Comparison of ENCODE assay signal across 4 fruit fly cellular contexts in genomic region chr3L:11528397-11528923, dm6.
A peak's percentile ranks its signal among the peaks of the same experiment; 100 is the strongest.
TF ChIP-seq lines count a peak whose summit lies in the region.

No protein-coding gene starts in this region.

- TF ChIP-seq CTCF in whole organism, embryonic (GFP tag; optimal IDR thresholded peaks at IDR 0.05; lab: Kevin White, UChicago) = no peak

TF ChIP-seq in whole organism, adult, 20 proteins besides CTCF, POLR2A, EP300 and RAD21:
- TF ChIP-seq Hr96 (GFP tag; optimal IDR thresholded peaks at IDR 0.05; lab: Kevin White, UChicago) (no peak), cnc (optimal IDR thresholded peaks at IDR 0.05; lab: Kevin White, UChicago) (no peak), tj (GFP tag; optimal IDR thresholded peaks at IDR 0.05; lab: Kevin White, UChicago) (no peak), Clk (GFP tag; optimal IDR thresholded peaks at IDR 0.05; lab: Kevin White, UChicago) (no peak), CG11617 (GFP tag; optimal IDR thresholded peaks at IDR 0.05; lab: Kevin White, UChicago) (no peak), ovo (GFP tag; optimal IDR thresholded peaks at IDR 0.05; lab: Kevin White, UChicago) (peak; percentile 38), Mnt (GFP tag; optimal IDR thresholded peaks at IDR 0.05; lab: Kevin White, UChicago) (peak; percentile 33), CG33017 (tag; optimal IDR thresholded peaks at IDR 0.05; lab: Kevin White, UChicago) (peak; percentile 8), CG7101 (tag; optimal IDR thresholded peaks at IDR 0.05; lab: Kevin White, UChicago) (peak; percentile 37), toe (GFP tag; optimal IDR thresholded peaks at IDR 0.05; lab: Kevin White, UChicago) (no peak), Crg-1 (GFP tag; optimal IDR thresholded peaks at IDR 0.05; lab: Kevin White, UChicago) (peak; percentile 39), cic (GFP tag; optimal IDR thresholded peaks at IDR 0.05; lab: Kevin White, UChicago) (peak; percentile 57), bab1 (GFP tag; optimal IDR thresholded peaks at IDR 0.05; lab: Kevin White, UChicago) (no peak), CG14711 (tag; optimal IDR thresholded peaks at IDR 0.05; lab: Kevin White, UChicago) (no peak), pad (GFP tag; optimal IDR thresholded peaks at IDR 0.05; lab: Kevin White, UChicago) (no peak), kay (GFP tag; lab: Kevin White, UChicago; ENCODE audit: borderline replicate concordance) (no peak), CG12768 (GFP tag; optimal IDR thresholded peaks at IDR 0.05; lab: Kevin White, UChicago) (peak; percentile 46), CG5204 (GFP tag; optimal IDR thresholded peaks at IDR 0.05; lab: Kevin White, UChicago) (no peak), CG1620 (GFP tag; optimal IDR thresholded peaks at IDR 0.05; lab: Kevin White, UChicago) (no peak), CG7045 (GFP tag; optimal IDR thresholded peaks at IDR 0.05; lab: Kevin White, UChicago) (peak; percentile 53)
TF ChIP-seq in whole organism, adult: peak in this region for 8.

TF ChIP-seq in whole organism, embryonic, 481 proteins besides CTCF, POLR2A, EP300 and RAD21 (continues in another document):
- TF ChIP-seq Eip74EF (GFP tag; optimal IDR thresholded peaks at IDR 0.05; lab: Kevin White, UChicago) (peak in 1 of 2 experiments; percentile 29), Fer3 (tag; optimal IDR thresholded peaks at IDR 0.05; lab: Kevin White, UChicago) (peak; percentile 33), tin (GFP tag; optimal IDR thresholded peaks at IDR 0.05; lab: Kevin White, UChicago) (no peak), ATbp (GFP tag; optimal IDR thresholded peaks at IDR 0.05; lab: Kevin White, UChicago) (peak; percentile 61), CG6765 (GFP tag; optimal IDR thresholded peaks at IDR 0.05; lab: Kevin White, UChicago) (peak; percentile 51), CG4328 (GFP tag; optimal IDR thresholded peaks at IDR 0.05; lab: Kevin White, UChicago) (peak; percentile 18), br (optimal IDR thresholded peaks at IDR 0.05; lab: Kevin White, UChicago) (no peak), fd3F (GFP tag; optimal IDR thresholded peaks at IDR 0.05; lab: Kevin White, UChicago) (peak; percentile 39), Nf-YC (tag; optimal IDR thresholded peaks at IDR 0.05; lab: Kevin White, UChicago) (peak; percentile 12), CG9437 (GFP tag; optimal IDR thresholded peaks at IDR 0.05; lab: Kevin White, UChicago) (no peak), Dip2 (GFP tag; IDR thresholded peaks at IDR 0.05; lab: Robert Waterston, UW) (no peak), nau (GFP tag; optimal IDR thresholded peaks at IDR 0.05; lab: Kevin White, UChicago) (peak; percentile 23), nerfin-1 (tag; optimal IDR thresholded peaks at IDR 0.05; lab: Kevin White, UChicago) (no peak), Rfx (GFP tag; IDR thresholded peaks at IDR 0.05; lab: Robert Waterston, UW) (peak; percentile 39; the same call in 1 of the 2 replicates), GATAe (GFP tag; conservative IDR thresholded peaks at IDR 0.05; lab: Robert Waterston, UW) (peak; percentile 45; the same call in 1 of the 2 replicates), phol (tag; optimal IDR thresholded peaks at IDR 0.05; lab: Kevin White, UChicago) (no peak), C15 (GFP tag; IDR thresholded peaks at IDR 0.05; lab: Robert Waterston, UW) (no peak), CG7556 (GFP tag; optimal IDR thresholded peaks at IDR 0.05; lab: Kevin White, UChicago) (peak; percentile 5), Nf-YB (GFP tag; optimal IDR thresholded peaks at IDR 0.05; lab: Kevin White, UChicago) (no peak), CG7987 (GFP tag; optimal IDR thresholded peaks at IDR 0.05; lab: Kevin White, UChicago) (peak; percentile 73), ash1 (GFP tag; optimal IDR thresholded peaks at IDR 0.05; lab: Kevin White, UChicago) (no peak), Trl (optimal IDR thresholded peaks at IDR 0.05; lab: Kevin White, UChicago) (no peak), Trl (GFP tag; optimal IDR thresholded peaks at IDR 0.05; lab: Kevin White, UChicago) (no peak), CG3163 (GFP tag; optimal IDR thresholded peaks at IDR 0.05; lab: Kevin White, UChicago) (no peak), Med (GFP tag; lab: Kevin White, UChicago) (peak; percentile 32)

TF ChIP-seq in whole organism, prepupa, 60 proteins besides CTCF, POLR2A, EP300 and RAD21:
- TF ChIP-seq vri (GFP tag; optimal IDR thresholded peaks at IDR 0.05; lab: Kevin White, UChicago) (peak; percentile 60), svp (GFP tag; lab: Kevin White, UChicago) (no peak), esn (GFP tag; optimal IDR thresholded peaks at IDR 0.05; lab: Kevin White, UChicago) (no peak), fkh (GFP tag; optimal IDR thresholded peaks at IDR 0.05; lab: Kevin White, UChicago) (peak; percentile 90), Eip78C (GFP tag; lab: Kevin White, UChicago) (peak; percentile 33), CG32006 (GFP tag; optimal IDR thresholded peaks at IDR 0.05; lab: Kevin White, UChicago) (no peak), CG15336 (GFP tag; IDR thresholded peaks at IDR 0.05; lab: Robert Waterston, UW) (0 out of 2 replicates have a peak, but pooled peaks have one; percentile 17)
TF ChIP-seq in whole organism, prepupa: peak in this region for 4.

TF ChIP-seq in whole organism, wandering third instar larva, 38 proteins besides CTCF, POLR2A, EP300 and RAD21:
- TF ChIP-seq Abd-B (GFP tag; optimal IDR thresholded peaks at IDR 0.05; lab: Kevin White, UChicago) = no peak
- peak in 1 of 2 experiments; percentile 6 for TF ChIP-seq foxo (GFP tag; optimal IDR thresholded peaks at IDR 0.05; lab: Kevin White, UChicago)
- TF ChIP-seq HLH106 (tag; optimal IDR thresholded peaks at IDR 0.05; lab: Kevin White, UChicago) = no peak
- TF ChIP-seq lola (GFP tag; optimal IDR thresholded peaks at IDR 0.05; lab: Kevin White, UChicago) = no peak
- TF ChIP-seq Dfd (GFP tag; optimal IDR thresholded peaks at IDR 0.05; lab: Kevin White, UChicago) = no peak
- peak; percentile 28 for TF ChIP-seq OdsH (GFP tag; optimal IDR thresholded peaks at IDR 0.05; lab: Kevin White, UChicago)
- no peak for TF ChIP-seq CrebA (GFP tag; optimal IDR thresholded peaks at IDR 0.05; lab: Kevin White, UChicago; ENCODE audit: borderline replicate concordance)
- TF ChIP-seq br (GFP tag; optimal IDR thresholded peaks at IDR 0.05; lab: Kevin White, UChicago) = peak; percentile 22
- no peak for TF ChIP-seq Rel (GFP tag; optimal IDR thresholded peaks at IDR 0.05; lab: Kevin White, UChicago)
- peak; percentile 36 for TF ChIP-seq Rel (tag; optimal IDR thresholded peaks at IDR 0.05; lab: Kevin White, UChicago)
- TF ChIP-seq Dif (GFP tag; optimal IDR thresholded peaks at IDR 0.05; lab: Kevin White, UChicago; ENCODE audit: partially characterized antibody) = no peak
- no peak for TF ChIP-seq N (GFP tag; optimal IDR thresholded peaks at IDR 0.05; lab: Kevin White, UChicago)
- TF ChIP-seq Hr83 (GFP tag; optimal IDR thresholded peaks at IDR 0.05; lab: Kevin White, UChicago; ENCODE audit: poor library complexity, severe bottlenecking) = peak; percentile 40
- no peak for TF ChIP-seq sage (GFP tag; optimal IDR thresholded peaks at IDR 0.05; lab: Kevin White, UChicago)
- peak; percentile 28 for TF ChIP-seq fru (GFP tag; optimal IDR thresholded peaks at IDR 0.05; lab: Kevin White, UChicago)
- TF ChIP-seq h (GFP tag; optimal IDR thresholded peaks at IDR 0.05; lab: Kevin White, UChicago) = peak; percentile 54
- peak; percentile 35 for TF ChIP-seq rgr (GFP tag; optimal IDR thresholded peaks at IDR 0.05; lab: Kevin White, UChicago)
- no peak for TF ChIP-seq Mio (GFP tag; optimal IDR thresholded peaks at IDR 0.05; lab: Kevin White, UChicago)
TF ChIP-seq in whole organism, wandering third instar larva: peak in this region for 8.
